Fruit fly (Drosophila melanogaster) whole organism, embryonic: ENCODE measurements around the gene Ciz1.

Experiments
- Adf1 ChIP-seq: fragments of 200-800 bp; sonication (Bioruptor generic); IDR thresholded peaks from 2 replicates; pipeline ENCODE4 v1.3.6; 2022; ENCODE audit warnings: missing biosample characterization, missing genetic modification characterization
- Antp ChIP-seq: fragments of 200-800 bp; sonication (Bioruptor generic); optimal IDR thresholded peaks from 3 replicates; lab custom pipeline; 2016; ENCODE audit warnings: missing biosample characterization, missing genetic modification characterization
- Atf-2 ChIP-seq: fragments of 200-800 bp; sonication (Bioruptor generic); optimal IDR thresholded peaks from 2 replicates; lab custom pipeline; 2016; ENCODE audit warnings: missing biosample characterization, missing genetic modification characterization
- BtbVII ChIP-seq: fragments of 200-800 bp; sonication (Bioruptor generic); optimal IDR thresholded peaks from 3 replicates; lab custom pipeline; 2017; ENCODE audit warnings: missing biosample characterization, mild to moderate bottlenecking, missing genetic modification characterization
- Bteb2 ChIP-seq: fragments of 200-800 bp; sonication (Bioruptor generic); optimal IDR thresholded peaks from 2 replicates; lab custom pipeline; 2016; ENCODE audit warnings: missing biosample characterization, missing genetic modification characterization
- CG11093 ChIP-seq: fragments of 200-800 bp; sonication (Bioruptor generic); IDR thresholded peaks from 3 replicates; pipeline ENCODE4 v1.3.6; 2022; ENCODE audit warnings: missing biosample characterization, missing genetic modification characterization
- CG11456 ChIP-seq: fragments of 200-800 bp; sonication (Bioruptor generic); IDR thresholded peaks from 3 replicates; pipeline ENCODE4 v1.3.6; 2022; ENCODE audit warnings: missing biosample characterization, missing genetic modification characterization
- CG15696 ChIP-seq: fragments of 200-800 bp; sonication (Bioruptor generic); optimal IDR thresholded peaks from 2 replicates; lab custom pipeline; 2019; ENCODE audit warnings: missing biosample characterization, mild to moderate bottlenecking, missing genetic modification characterization, moderate library complexity
- CG17802 ChIP-seq: fragments of 200-800 bp; sonication (Bioruptor generic); optimal IDR thresholded peaks from 2 replicates; lab custom pipeline; 2018; ENCODE audit warnings: missing biosample characterization, mild to moderate bottlenecking, missing genetic modification characterization, moderate library complexity
- CG18599 ChIP-seq: fragments of 200-800 bp; sonication (Bioruptor generic); optimal IDR thresholded peaks from 3 replicates; lab custom pipeline; 2017; ENCODE audit warnings: missing biosample characterization, missing genetic modification characterization, mild to moderate bottlenecking, moderate library complexity, missing genetic modification reagents
- CG2199 ChIP-seq: fragments of 200-800 bp; sonication (Bioruptor generic); IDR thresholded peaks from 3 replicates; pipeline ENCODE4 v1.3.6; 2022; ENCODE audit warnings: missing biosample characterization, missing genetic modification characterization
- CG2889 ChIP-seq: fragments of 200-800 bp; sonication (Bioruptor generic); IDR thresholded peaks from 3 replicates; pipeline ENCODE4 v1.3.6; 2022; ENCODE audit warnings: missing biosample characterization, missing genetic modification characterization
- CG42726 ChIP-seq: fragments of 200-800 bp; sonication (Bioruptor generic); IDR thresholded peaks from 2 replicates; pipeline ENCODE4 v1.3.6; 2022; ENCODE audit warnings: missing biosample characterization, missing genetic modification characterization; ENCODE audit not compliant: partially characterized antibody
- CG4730 ChIP-seq: fragments of 200-800 bp; sonication (Bioruptor generic); IDR thresholded peaks from 2 replicates; pipeline ENCODE4 v1.3.6; 2022; ENCODE audit warnings: missing biosample characterization, missing genetic modification characterization
- CG6175 ChIP-seq: fragments of 200-800 bp; sonication (Bioruptor generic); IDR thresholded peaks from 3 replicates; pipeline ENCODE4 v1.3.6; 2022; ENCODE audit warnings: missing biosample characterization, missing genetic modification characterization
- CG6254 ChIP-seq: fragments of 200-800 bp; sonication (Bioruptor generic); optimal IDR thresholded peaks from 3 replicates; lab custom pipeline; 2017; ENCODE audit warnings: mild to moderate bottlenecking, missing biosample characterization, missing genetic modification reagents, missing genetic modification characterization
- CG7372 ChIP-seq: fragments of 200-800 bp; sonication (Bioruptor generic); IDR thresholded peaks from 2 replicates; pipeline ENCODE4 v1.3.6; 2022; ENCODE audit warnings: missing biosample characterization, missing genetic modification characterization
- CG7745 ChIP-seq: fragments of 200-800 bp; sonication (Bioruptor generic); optimal IDR thresholded peaks from 2 replicates; lab custom pipeline; 2018; ENCODE audit warnings: missing biosample characterization, mild to moderate bottlenecking, missing genetic modification characterization, moderate library complexity
- CG7839 ChIP-seq: fragments of 200-800 bp; sonication (Bioruptor generic); optimal IDR thresholded peaks from 3 replicates; lab custom pipeline; 2018; ENCODE audit warnings: missing biosample characterization, mild to moderate bottlenecking, missing genetic modification characterization, moderate library complexity
- CG7928 ChIP-seq: fragments of 200-800 bp; sonication (Bioruptor generic); optimal IDR thresholded peaks from 2 replicates; lab custom pipeline; 2017; ENCODE audit warnings: missing biosample characterization, mild to moderate bottlenecking, missing genetic modification characterization
- CG9437 ChIP-seq: fragments of 200-800 bp; sonication (Bioruptor generic); optimal IDR thresholded peaks from 2 replicates; lab custom pipeline; 2018; ENCODE audit warnings: missing biosample characterization, mild to moderate bottlenecking, missing genetic modification characterization
- CG9797 ChIP-seq: fragments of 200-800 bp; sonication (Bioruptor generic); optimal IDR thresholded peaks from 3 replicates; lab custom pipeline; 2018; ENCODE audit warnings: missing biosample characterization, mild to moderate bottlenecking, missing genetic modification characterization
- CG9876 ChIP-seq: fragments of 200-800 bp; sonication (Bioruptor generic); optimal IDR thresholded peaks from 2 replicates; lab custom pipeline; 2016; ENCODE audit warnings: missing biosample characterization, missing genetic modification characterization
- CkIIα-i1 ChIP-seq: fragments of 200-800 bp; sonication (Bioruptor generic); IDR thresholded peaks from 2 replicates; pipeline ENCODE4 v1.3.6; 2022; ENCODE audit warnings: missing biosample characterization, missing genetic modification characterization
- Dad ChIP-seq: fragments of 200-800 bp; sonication (Bioruptor generic); optimal IDR thresholded peaks from 3 replicates; lab custom pipeline; 2016; ENCODE audit warnings: missing biosample characterization, missing genetic modification characterization
- Doc2 ChIP-seq: fragments of 200-800 bp; sonication (Bioruptor generic); IDR thresholded peaks from 2 replicates; pipeline ENCODE4 v1.3.6; 2022; ENCODE audit warnings: missing biosample characterization, missing genetic modification characterization
- Dp ChIP-seq: fragments of 200-800 bp; sonication (Bioruptor generic); optimal IDR thresholded peaks from 2 replicates; lab custom pipeline; 2018; ENCODE audit warnings: missing biosample characterization, mild to moderate bottlenecking, missing genetic modification characterization, moderate library complexity
- E2f2 ChIP-seq: fragments of 200-800 bp; sonication (Bioruptor generic); IDR thresholded peaks from 2 replicates; pipeline ENCODE4 v1.3.6; 2022; ENCODE audit warnings: missing biosample characterization, missing genetic modification characterization
- HmgD ChIP-seq: fragments of 200-800 bp; sonication (Bioruptor generic); optimal IDR thresholded peaks from 3 replicates; lab custom pipeline; 2016; ENCODE audit warnings: missing biosample characterization, missing genetic modification characterization
- HmgZ ChIP-seq: fragments of 200-800 bp; sonication (Bioruptor generic); optimal IDR thresholded peaks from 2 replicates; lab custom pipeline; 2018; ENCODE audit warnings: missing biosample characterization, mild to moderate bottlenecking, missing genetic modification characterization
- NfI ChIP-seq: fragments of 200-800 bp; sonication (Bioruptor generic); optimal IDR thresholded peaks from 3 replicates; lab custom pipeline; 2018; ENCODE audit warnings: missing biosample characterization, mild to moderate bottlenecking, missing genetic modification characterization, moderate library complexity
- Oli ChIP-seq: fragments of 200-800 bp; sonication (Bioruptor generic); optimal IDR thresholded peaks from 2 replicates; lab custom pipeline; 2018; ENCODE audit warnings: missing biosample characterization, mild to moderate bottlenecking, missing genetic modification characterization, moderate library complexity
- Sox102F ChIP-seq: fragments of 200-800 bp; sonication (Bioruptor generic); optimal IDR thresholded peaks from 2 replicates; lab custom pipeline; 2018; ENCODE audit warnings: missing biosample characterization, mild to moderate bottlenecking, missing genetic modification characterization, moderate library complexity
- Ssrp ChIP-seq: fragments of 200-800 bp; sonication (Bioruptor generic); optimal IDR thresholded peaks from 2 replicates; lab custom pipeline; 2018; ENCODE audit warnings: missing biosample characterization, mild to moderate bottlenecking, missing genetic modification characterization, moderate library complexity
- Usf ChIP-seq: fragments of 200-800 bp; sonication (Bioruptor generic); optimal IDR thresholded peaks from 2 replicates; lab custom pipeline; 2017; ENCODE audit warnings: missing genotype, missing biosample characterization, missing genetic modification characterization
- croc ChIP-seq: fragments of 200-800 bp; sonication (Bioruptor generic); conservative IDR thresholded peaks from 3 replicates; pipeline ENCODE4 v1.3.6; 2022; ENCODE audit warnings: missing biosample characterization, missing genetic modification characterization
- esg ChIP-seq: fragments of 200-800 bp; sonication (Bioruptor generic); conservative IDR thresholded peaks from 2 replicates; pipeline ENCODE4 v1.3.6; 2022; ENCODE audit warnings: missing biosample characterization, missing genetic modification characterization
- ftz-f1 ChIP-seq: fragments of 200-800 bp; sonication (Bioruptor generic); optimal IDR thresholded peaks from 2 replicates; lab custom pipeline; 2016; ENCODE audit warnings: missing biosample characterization, missing genetic modification characterization
- inv ChIP-seq: fragments of 200-800 bp; sonication (Bioruptor generic); IDR thresholded peaks from 2 replicates; pipeline ENCODE4 v1.3.6; 2022; ENCODE audit warnings: missing biosample characterization, missing genetic modification characterization; ENCODE audit not compliant: partially characterized antibody
- jigr1 ChIP-seq: fragments of 200-800 bp; sonication (Bioruptor generic); IDR thresholded peaks from 3 replicates; pipeline ENCODE4 v1.3.6; 2022; ENCODE audit warnings: missing biosample characterization, missing genetic modification characterization
- lola ChIP-seq, 3 experiments: fragments of >200 bp in 2 of 3; fragments of 200-800 bp in 1 of 3; sonication (Bioruptor generic) in 1 of 3; optimal IDR thresholded peaks; 2 replicates each; lab custom pipeline; 2017 to 2019; ENCODE audit warnings: missing biosample characterization in 3 of 3, missing genetic modification characterization in 3 of 3, mild to moderate bottlenecking in 1 of 3, moderate library complexity in 1 of 3
- luna ChIP-seq: fragments of 200-800 bp; sonication (Bioruptor generic); optimal IDR thresholded peaks from 2 replicates; lab custom pipeline; 2016; ENCODE audit warnings: missing biosample characterization, missing genetic modification characterization
- nau ChIP-seq: fragments of 200-800 bp; sonication (Bioruptor generic); optimal IDR thresholded peaks from 3 replicates; lab custom pipeline; 2017; ENCODE audit warnings: missing biosample characterization, mild to moderate bottlenecking, missing genetic modification characterization, missing genetic modification reagents
- nerfin-1 ChIP-seq: fragments of 200-800 bp; sonication (Bioruptor generic); optimal IDR thresholded peaks from 3 replicates; lab custom pipeline; 2019; ENCODE audit warnings: missing biosample characterization, mild to moderate bottlenecking, missing genetic modification characterization, moderate library complexity
- pho ChIP-seq: fragments of 200-800 bp; sonication (Bioruptor generic); optimal IDR thresholded peaks from 2 replicates; lab custom pipeline; 2016; ENCODE audit warnings: missing biosample characterization, missing genetic modification characterization
- psq ChIP-seq: fragments of 200-800 bp; sonication (Bioruptor generic); optimal IDR thresholded peaks from 2 replicates; lab custom pipeline; 2017; ENCODE audit warnings: missing biosample characterization, missing genetic modification characterization
- row ChIP-seq: fragments of 200-800 bp; sonication (Bioruptor generic); IDR thresholded peaks from 3 replicates; pipeline ENCODE4 v1.3.6; 2022; ENCODE audit warnings: missing biosample characterization, missing genetic modification characterization
- sens ChIP-seq: fragments of 200-800 bp; sonication (Bioruptor generic); peaks from one replicate; lab custom pipeline; 2016; ENCODE audit warnings: missing biosample characterization, missing genetic modification characterization
- sisA ChIP-seq: fragments of 200-800 bp; sonication (Bioruptor generic); IDR thresholded peaks from 2 replicates; pipeline ENCODE4 v1.3.6; 2022; ENCODE audit warnings: missing biosample characterization, missing genetic modification characterization
- so ChIP-seq: fragments of 200-800 bp; sonication (Bioruptor generic); IDR thresholded peaks from 3 replicates; pipeline ENCODE4 v1.3.6; 2022; ENCODE audit warnings: missing biosample characterization, missing genetic modification characterization
- zen2 ChIP-seq: fragments of 200-800 bp; sonication (Bioruptor generic); IDR thresholded peaks from 3 replicates; pipeline ENCODE4 v1.3.6; 2022; ENCODE audit warnings: missing biosample characterization, missing genetic modification characterization; ENCODE audit not compliant: partially characterized antibody

Ciz1 gene

DNA sequence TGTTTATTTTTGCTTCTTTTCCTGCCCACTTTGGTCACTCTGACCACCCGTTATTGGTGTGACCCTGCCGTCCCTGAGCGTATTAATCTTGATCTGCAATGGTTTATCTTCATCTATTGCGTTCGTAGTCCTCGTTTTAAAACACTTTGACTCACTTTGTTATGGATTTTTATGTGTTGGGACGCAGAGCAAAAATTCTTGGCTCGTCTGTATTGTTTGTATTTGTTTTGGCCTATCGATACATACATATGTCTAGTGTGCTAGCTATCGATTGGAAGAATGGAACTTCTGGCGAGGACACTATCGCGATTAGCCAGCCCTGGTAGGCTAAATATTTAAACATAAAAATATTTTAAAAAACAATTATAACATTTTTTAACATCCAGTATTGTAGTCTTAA, 4.8 kb upstream of the Ciz1 start, which contains the start of gene CG10809 (continued):
- TF ChIP-seq CG7745 (no peak), Atf-2 (GFP tag; lab: Kevin White, UChicago) (no peak), Adf1 (GFP tag; lab: Robert Waterston, UW) (no peak), Dad (GFP tag; lab: Kevin White, UChicago) (no peak), row (GFP tag; lab: Robert Waterston, UW) (peak; percentile 80), CG7372 (GFP tag; lab: Robert Waterston, UW) (no peak), ftz-f1 (GFP tag; lab: Kevin White, UChicago) (no peak), CG7839 (tag; lab: Kevin White, UChicago) (no peak), BtbVII (GFP tag; lab: Kevin White, UChicago) (no peak), CG9876 (GFP tag; lab: Kevin White, UChicago) (peak; percentile 33), Dp (GFP tag; lab: Kevin White, UChicago) (peak; percentile 59), Doc2 (no peak), CG11456 (no peak), Antp (GFP tag; lab: Kevin White, UChicago) (peak; percentile 12), CG18599 (GFP tag; lab: Kevin White, UChicago) (no peak), CG2889 (no peak), NfI (GFP tag; lab: Kevin White, UChicago) (no peak), esg (GFP tag; lab: Robert Waterston, UW) (no peak), CG9437 (GFP tag; lab: Kevin White, UChicago) (no peak), Ssrp (tag; lab: Kevin White, UChicago) (no peak), lola (GFP tag; optimal IDR thresholded peaks at IDR 0.05; lab: Kevin White, UChicago) (peak in 1 of 3 experiments; percentile 36), Usf (GFP tag; lab: Kevin White, UChicago) (no peak), CG6175 (GFP tag; lab: Robert Waterston, UW) (no peak), nau (GFP tag; lab: Kevin White, UChicago) (no peak), E2f2 (GFP tag; lab: Robert Waterston, UW) (peak; percentile 59), CG7928 (peak; percentile 93), so (GFP tag; lab: Robert Waterston, UW) (no peak), sisA (GFP tag; lab: Robert Waterston, UW) (no peak; the same call in 1 of the 2 replicates), CG6254 (GFP tag; lab: Kevin White, UChicago) (no peak), pho (GFP tag; lab: Kevin White, UChicago) (peak; percentile 20), Sox102F (no peak), nerfin-1 (tag; lab: Kevin White, UChicago) (peak; percentile 63), CG9797 (GFP tag; lab: Kevin White, UChicago) (peak; percentile 88), zen2 (GFP tag; lab: Robert Waterston, UW) (peak; percentile 62; the same call in 1 of the 3 replicates), CG17802 (no peak), sens (GFP tag; lab: Kevin White, UChicago) (peak; percentile 67), CG4730 (no peak), CG2199 (GFP tag; lab: Robert Waterston, UW) (0 out of 3 replicates have a peak, but pooled peaks have one; percentile 33), inv (GFP tag; lab: Robert Waterston, UW) (peak; percentile 91), psq (no peak), CkIIα-i1 (GFP tag; lab: Robert Waterston, UW) (no peak), Bteb2 (no peak), croc (GFP tag; lab: Robert Waterston, UW) (no peak), Oli (tag; lab: Kevin White, UChicago) (no peak), luna (no peak), HmgZ (tag; lab: Kevin White, UChicago) (peak; percentile 40), jigr1 (GFP tag; lab: Robert Waterston, UW) (peak; percentile 57; the same call in 1 of the 3 replicates), HmgD (GFP tag; lab: Kevin White, UChicago) (peak; percentile 25), CG15696 (tag; lab: Kevin White, UChicago) (peak; percentile 42), CG42726 (GFP tag; lab: Robert Waterston, UW) (peak; percentile 78), CG11093 (GFP tag; lab: Robert Waterston, UW) (no peak)
